Worm (Caenorhabditis elegans): ENCODE results near the gene col-119.

col-119 gene

ce11 chrIV:8979695-8980094 lies at the start of gene col-119:
TSS of gene col-119 (minus strand) at chrIV:8979795.
- no peak for TF ChIP-seq him-1 (tag; optimal IDR thresholded peaks at IDR 0.05)
- TF ChIP-seq dao-5 (tag; optimal IDR thresholded peaks at IDR 0.05), result no peak
- no peak for TF ChIP-seq W03F9.2 (tag; optimal IDR thresholded peaks at IDR 0.05)

- no peak for TF ChIP-seq W03F9.2 (tag; optimal IDR thresholded peaks at IDR 0.05)
Measured at ce11 chrIV:9021245-9021779, 41.7 kb upstream of the col-119 start.

- TF ChIP-seq dao-5 (tag; optimal IDR thresholded peaks at IDR 0.05), result no peak
- TF ChIP-seq him-1 (tag; optimal IDR thresholded peaks at IDR 0.05), result no peak
- no peak for TF ChIP-seq W03F9.2 (tag; optimal IDR thresholded peaks at IDR 0.05)
Measured at ce11 chrIV:9020840-9021239, 41.2 kb upstream of the col-119 start, which contains the start of gene C53D6.4. TSS of gene C53D6.4 (minus strand) at chrIV:9020940.

ce11 chrIV:9016477-9016876 lies 36.9 kb upstream of the col-119 start, which contains the start of gene acc-2:
TSS of gene acc-2 (plus strand) at chrIV:9016777.
- TF ChIP-seq dao-5 (tag; optimal IDR thresholded peaks at IDR 0.05) (no peak), him-1 (tag; optimal IDR thresholded peaks at IDR 0.05) (no peak), W03F9.2 (tag; optimal IDR thresholded peaks at IDR 0.05) (no peak)

- TF ChIP-seq dao-5 (tag; optimal IDR thresholded peaks at IDR 0.05) (no peak), W03F9.2 (tag; optimal IDR thresholded peaks at IDR 0.05) (no peak), him-1 (tag; optimal IDR thresholded peaks at IDR 0.05) (no peak)
Measured at ce11 chrIV:9010257-9010656, 30.7 kb upstream of the col-119 start, which contains the start of gene C53D6.11. TSS of gene C53D6.11 (plus strand) at chrIV:9010584.

ce11 chrIV:9007947-9008346 lies 28.4 kb upstream of the col-119 start:
- TF ChIP-seq him-1 (tag; optimal IDR thresholded peaks at IDR 0.05) (no peak), W03F9.2 (tag; optimal IDR thresholded peaks at IDR 0.05) (no peak), dao-5 (tag; optimal IDR thresholded peaks at IDR 0.05) (no peak)

- TF ChIP-seq W03F9.2 (tag; optimal IDR thresholded peaks at IDR 0.05) (no peak), dao-5 (tag; optimal IDR thresholded peaks at IDR 0.05) (no peak), him-1 (tag; optimal IDR thresholded peaks at IDR 0.05) (no peak)
Measured at ce11 chrIV:9005310-9005709, 25.7 kb upstream of the col-119 start, which contains the start of gene unc-129. TSS of gene unc-129 (minus strand) at chrIV:9005410.

- no peak for TF ChIP-seq dao-5 (tag; optimal IDR thresholded peaks at IDR 0.05)
- no peak for TF ChIP-seq W03F9.2 (tag; optimal IDR thresholded peaks at IDR 0.05)
- TF ChIP-seq him-1 (tag; optimal IDR thresholded peaks at IDR 0.05), result no peak
Measured at ce11 chrIV:9002636-9003035, 23.0 kb upstream of the col-119 start, which contains the start of gene C53D6.8. TSS of gene C53D6.8 (minus strand) at chrIV:9002736.

- no peak for TF ChIP-seq him-1 (tag; optimal IDR thresholded peaks at IDR 0.05)
- no peak for TF ChIP-seq W03F9.2 (tag; optimal IDR thresholded peaks at IDR 0.05)
- TF ChIP-seq dao-5 (tag; optimal IDR thresholded peaks at IDR 0.05), result no peak
Measured at ce11 chrIV:9001184-9001583, 21.6 kb upstream of the col-119 start.

ce11 chrIV:9000664-9001063 lies 21.1 kb upstream of the col-119 start:
- TF ChIP-seq him-1 (tag; optimal IDR thresholded peaks at IDR 0.05), result no peak
- TF ChIP-seq W03F9.2 (tag; optimal IDR thresholded peaks at IDR 0.05), result no peak
- TF ChIP-seq dao-5 (tag; optimal IDR thresholded peaks at IDR 0.05), result no peak

- TF ChIP-seq dao-5 (tag; optimal IDR thresholded peaks at IDR 0.05) (no peak), W03F9.2 (tag; optimal IDR thresholded peaks at IDR 0.05) (no peak), him-1 (tag; optimal IDR thresholded peaks at IDR 0.05) (no peak)
Measured at ce11 chrIV:8994487-8994886, 14.9 kb upstream of the col-119 start.

ce11 chrIV:8992786-8993185 lies 13.2 kb upstream of the col-119 start, which contains the start of gene mltn-12:
TSS of gene mltn-12 (plus strand) at chrIV:8993086.
- TF ChIP-seq him-1 (tag; optimal IDR thresholded peaks at IDR 0.05) (no peak), W03F9.2 (tag; optimal IDR thresholded peaks at IDR 0.05) (no peak), dao-5 (tag; optimal IDR thresholded peaks at IDR 0.05) (no peak)

ce11 chrIV:8986761-8987316 lies 7.2 kb upstream of the col-119 start, which contains the start of gene bre-1:
TSS of gene bre-1 (plus strand) at chrIV:8987266.
- TF ChIP-seq dao-5 (tag; optimal IDR thresholded peaks at IDR 0.05) (no peak), him-1 (tag; optimal IDR thresholded peaks at IDR 0.05) (no peak), W03F9.2 (tag; optimal IDR thresholded peaks at IDR 0.05) (no peak)

- TF ChIP-seq him-1 (tag; optimal IDR thresholded peaks at IDR 0.05) (no peak), dao-5 (tag; optimal IDR thresholded peaks at IDR 0.05) (no peak), W03F9.2 (tag; optimal IDR thresholded peaks at IDR 0.05) (no peak)
Measured at ce11 chrIV:8984566-8984965, 5.0 kb upstream of the col-119 start, which contains the start of gene nstp-1. TSS of gene nstp-1 (plus strand) at chrIV:8984866.

All from whole organism, L4/young adult.